Fruit fly (Drosophila melanogaster) ovary, adult (tissue): ENCODE measurements around the gene CG18268.

Source experiments
- CG17801 ChIP-seq: fragments of 200-800 bp; optimal IDR thresholded peaks from 2 replicates; lab custom pipeline; 2019; ENCODE audit warnings: missing biosample characterization, mild to moderate bottlenecking, missing genetic modification characterization, moderate library complexity; ENCODE audit not compliant: partially characterized antibody

The CG18268 gene

dm6 chr3R:7804332-7804731 is at the start of gene CG18268:
Gene CG18268 (minus strand): TSS chr3R:7804432.
- TF ChIP-seq CG17801: no peak

- no peak for TF ChIP-seq CG17801
These were observed 17.3 kb upstream of the CG18268 start for dm6 chr3R:7821559-7821958.

dm6 chr3R:7813981-7814529 is 9.8 kb upstream of the CG18268 start, which contains the start of gene CG34384:
Gene CG34384 (plus strand): TSS chr3R:7814361.
- no peak for TF ChIP-seq CG17801

- TF ChIP-seq CG17801: no peak
These were observed 9.3 kb upstream of the CG18268 start for dm6 chr3R:7813518-7813917.

dm6 chr3R:7811514-7811913 is 7.3 kb upstream of the CG18268 start, which contains the start of gene CG31473:
Gene CG31473 (plus strand): TSS chr3R:7811814.
- no peak for TF ChIP-seq CG17801

- peak; percentile 29 for TF ChIP-seq CG17801
These were observed 5.7 kb upstream of the CG18268 start, which contains the start of the genes CG2993 and sgll for dm6 chr3R:7809662-7810621. Gene CG2993 (minus strand): TSS chr3R:7810014. Gene sgll (plus strand): TSS chr3R:7810532.

dm6 chr3R:7802693-7803092 is 1.5 kb downstream of the CG18268 start, which contains the start of gene CG3014:
Gene CG3014 (minus strand): TSS chr3R:7802793.
- no peak for TF ChIP-seq CG17801

- no peak for TF ChIP-seq CG17801
These were observed 5.7 kb downstream of the CG18268 start, which contains the start of gene CG18744 for dm6 chr3R:7798525-7798924. Gene CG18744 (minus strand): TSS chr3R:7798771.

dm6 chr3R:7793855-7794254 is 10.4 kb downstream of the CG18268 start, which contains the start of gene CG2641:
Gene CG2641 (plus strand): TSS chr3R:7794069.
- peak; percentile 87 for TF ChIP-seq CG17801

- TF ChIP-seq CG17801: no peak
These were observed 13.6 kb downstream of the CG18268 start, which contains the start of gene CG10086 for dm6 chr3R:7790583-7791034. Gene CG10086 (plus strand): TSS chr3R:7790633.

dm6 chr3R:7790087-7790486 is 14.1 kb downstream of the CG18268 start, which contains the start of gene CG18746:
Gene CG18746 (minus strand): TSS chr3R:7790187.
- no peak for TF ChIP-seq CG17801

dm6 chr3R:7787899-7788298 is 16.3 kb downstream of the CG18268 start, which contains the start of gene CG18748:
Gene CG18748 (minus strand): TSS chr3R:7787923.
- no peak for TF ChIP-seq CG17801

- no peak for TF ChIP-seq CG17801
These were observed 18.4 kb downstream of the CG18268 start, which contains the start of gene CG18745 for dm6 chr3R:7785784-7786183. Gene CG18745 (minus strand): TSS chr3R:7786119.

- no peak for TF ChIP-seq CG17801
These were observed 21.1 kb downstream of the CG18268 start, which contains the start of gene CG18747 for dm6 chr3R:7782933-7783686. Gene CG18747 (minus strand): TSS chr3R:7783446.

dm6 chr3R:7779620-7780019 is 24.6 kb downstream of the CG18268 start:
- no peak for TF ChIP-seq CG17801

- no peak for TF ChIP-seq CG17801
These were observed 32.6 kb downstream of the CG18268 start, which contains the start of gene CG11286 for dm6 chr3R:7771656-7772055. Gene CG11286 (minus strand): TSS chr3R:7771756.
